Fruit fly (Drosophila melanogaster): ENCODE data around the gene CG13058.
A peak's percentile ranks its signal among the peaks of the same experiment; 100 is the strongest.

Gene CG13058

DNA sequence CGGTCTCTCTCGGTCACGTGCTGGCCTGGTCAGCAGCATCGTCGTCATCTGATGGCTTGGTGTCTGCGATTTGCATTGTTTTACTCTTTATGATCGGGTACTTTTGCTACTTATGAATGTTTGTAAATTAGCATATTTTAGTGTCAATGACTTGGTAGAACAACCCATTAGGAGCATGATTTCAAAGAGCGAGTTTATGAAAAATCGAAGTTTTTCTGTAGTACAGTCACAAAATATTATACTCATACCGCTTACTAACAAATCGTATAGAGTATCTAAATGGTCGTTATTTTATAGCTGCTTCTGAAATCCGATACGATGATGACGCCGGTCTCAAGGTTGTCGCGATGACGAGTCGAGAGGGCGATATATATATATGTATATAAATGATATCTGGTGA is 42.4 kb upstream of the CG13058 start (continued):
- no peak for TF ChIP-seq mirr (GFP tag; optimal IDR thresholded peaks at IDR 0.05)
- no peak for TF ChIP-seq Nf-YC (tag; optimal IDR thresholded peaks at IDR 0.05)
- no peak for TF ChIP-seq Stat92E (GFP tag; optimal IDR thresholded peaks at IDR 0.05)
- TF ChIP-seq CG8359 (GFP tag; optimal IDR thresholded peaks at IDR 0.05; ENCODE audit: borderline replicate concordance): no peak
- peak; percentile 29 for TF ChIP-seq Ets65A (GFP tag)
- TF ChIP-seq Bgb (GFP tag; IDR thresholded peaks at IDR 0.05; ENCODE audit: partially characterized antibody): no peak
- no peak for TF ChIP-seq ac (GFP tag; optimal IDR thresholded peaks at IDR 0.05)
- 0 out of 3 replicates have a peak, but pooled peaks have one; percentile 15 for TF ChIP-seq C15 (GFP tag; IDR thresholded peaks at IDR 0.05)
- TF ChIP-seq fd3F (GFP tag; optimal IDR thresholded peaks at IDR 0.05): peak; percentile 7
- 0 out of 2 replicates have a peak, but pooled peaks have one; percentile 29 for TF ChIP-seq CG31441 (GFP tag; IDR thresholded peaks at IDR 0.05)
- TF ChIP-seq salm (tag; optimal IDR thresholded peaks at IDR 0.05): no peak
- TF ChIP-seq Aef1 (GFP tag; IDR thresholded peaks at IDR 0.05): 0 out of 3 replicates have a peak, but pooled peaks have one; percentile 10
- no peak for TF ChIP-seq CG3838 (GFP tag; optimal IDR thresholded peaks at IDR 0.05)
- no peak for TF ChIP-seq B-H2 (GFP tag; optimal IDR thresholded peaks at IDR 0.05)
- TF ChIP-seq CG1647 (GFP tag; optimal IDR thresholded peaks at IDR 0.05): no peak
- no peak for TF ChIP-seq CrebB (tag; optimal IDR thresholded peaks at IDR 0.05)
- no peak for TF ChIP-seq CG8290 (GFP tag; optimal IDR thresholded peaks at IDR 0.05)
- TF ChIP-seq CG8290 (tag; optimal IDR thresholded peaks at IDR 0.05): peak in 1 of 2 experiments; percentile 46
- TF ChIP-seq Xbp1 (GFP tag; optimal IDR thresholded peaks at IDR 0.05): peak; percentile 10
- no peak for TF ChIP-seq CG3847 (GFP tag; IDR thresholded peaks at IDR 0.05)
- TF ChIP-seq CG11560 (tag; IDR thresholded peaks at IDR 0.05): no peak
- no peak for TF ChIP-seq pan (optimal IDR thresholded peaks at IDR 0.05)
- TF ChIP-seq pan (GFP tag; optimal IDR thresholded peaks at IDR 0.05 in 1 of 2, IDR thresholded peaks at IDR 0.05 in 1 of 2): peak in 1 of 2 experiments; percentile 56
- TF ChIP-seq CG15011 (GFP tag; optimal IDR thresholded peaks at IDR 0.05): no peak
- TF ChIP-seq Hr78 (GFP tag; optimal IDR thresholded peaks at IDR 0.05): no peak
- no peak for TF ChIP-seq CG3281 (GFP tag; optimal IDR thresholded peaks at IDR 0.05)
- no peak for TF ChIP-seq inv (GFP tag; IDR thresholded peaks at IDR 0.05; ENCODE audit: partially characterized antibody)
- TF ChIP-seq Deaf1 (tag; optimal IDR thresholded peaks at IDR 0.05): no peak
- no peak for TF ChIP-seq Fer2 (tag; optimal IDR thresholded peaks at IDR 0.05)
- TF ChIP-seq D19A (tag; optimal IDR thresholded peaks at IDR 0.05): peak; percentile 45
- TF ChIP-seq tgo (GFP tag; IDR thresholded peaks at IDR 0.05): peak; percentile 35; the same call in 2 of the 3 replicates
- TF ChIP-seq nerfin-2 (GFP tag; IDR thresholded peaks at IDR 0.05; ENCODE audit: partially characterized antibody): no peak
- TF ChIP-seq GATAe (GFP tag; conservative IDR thresholded peaks at IDR 0.05): no peak
- no peak for TF ChIP-seq prd (optimal IDR thresholded peaks at IDR 0.05)
- no peak for TF ChIP-seq prd (GFP tag; IDR thresholded peaks at IDR 0.05)
- no peak; the same call in 1 of the 2 replicates for TF ChIP-seq lmd (GFP tag; IDR thresholded peaks at IDR 0.05)
- TF ChIP-seq croc (GFP tag; conservative IDR thresholded peaks at IDR 0.05): no peak
- TF ChIP-seq abd-A (tag; optimal IDR thresholded peaks at IDR 0.05): peak; percentile 21
- no peak for TF ChIP-seq btn (GFP tag; optimal IDR thresholded peaks at IDR 0.05)
- no peak for TF ChIP-seq en (GFP tag; optimal IDR thresholded peaks at IDR 0.05)
- no peak for TF ChIP-seq sqz (GFP tag; optimal IDR thresholded peaks at IDR 0.05)
- TF ChIP-seq dmrt99B (tag; optimal IDR thresholded peaks at IDR 0.05): peak; percentile 67
- no peak for TF ChIP-seq Ets97D (GFP tag; optimal IDR thresholded peaks at IDR 0.05)
- TF ChIP-seq E2f1 (GFP tag; IDR thresholded peaks at IDR 0.05): no peak
- TF ChIP-seq CG15073 (GFP tag; optimal IDR thresholded peaks at IDR 0.05): no peak
- TF ChIP-seq CG13287 (GFP tag; IDR thresholded peaks at IDR 0.05; ENCODE audit: partially characterized antibody): no peak
- TF ChIP-seq NK7.1 (GFP tag; optimal IDR thresholded peaks at IDR 0.05): no peak
- TF ChIP-seq grn (GFP tag; optimal IDR thresholded peaks at IDR 0.05): no peak
- no peak for TF ChIP-seq insv (GFP tag; optimal IDR thresholded peaks at IDR 0.05)
- no peak for TF ChIP-seq hb (GFP tag; IDR thresholded peaks at IDR 0.05; ENCODE audit: partially characterized antibody)
- no peak for TF ChIP-seq CG7928 (GFP tag; optimal IDR thresholded peaks at IDR 0.05)
- TF ChIP-seq Mes4 (GFP tag; optimal IDR thresholded peaks at IDR 0.05): no peak

Data from whole organism, embryonic.